Worm (Caenorhabditis elegans): Measurements from ENCODE around the gene R13H4.5.
A peak's percentile ranks its signal among the peaks of the same experiment; 100 is the strongest.

The R13H4.5 gene

DNA sequence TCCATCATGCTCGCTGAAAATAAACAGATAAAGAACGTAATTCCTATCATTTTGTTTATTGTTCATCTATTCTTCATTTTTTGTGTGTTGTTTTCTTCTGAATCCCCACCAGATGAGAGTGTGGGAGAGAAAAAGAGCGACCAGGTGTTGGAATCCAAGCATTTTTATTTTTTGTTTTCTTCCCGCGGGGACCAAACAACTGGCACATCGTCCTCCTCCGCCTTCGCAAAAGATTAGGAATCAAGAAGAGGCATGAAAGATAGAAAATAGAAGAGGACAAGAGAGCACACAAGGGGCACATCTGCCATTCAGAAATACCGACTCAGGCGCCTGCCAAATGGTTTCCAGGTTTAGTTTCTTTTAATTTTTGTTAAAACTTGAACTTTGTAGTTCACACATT lies 24.4 kb upstream of the R13H4.5 start, which contains the start of gene R13H4.2:
R13H4.2 (plus strand) TSS at position 319 of the 400 bp plus-strand sequence.
- TF ChIP-seq lir-3 (tag; optimal IDR thresholded peaks at IDR 0.05) (no peak), unc-39 (tag; optimal IDR thresholded peaks at IDR 0.05) (no peak), nhr-42 (GFP tag; IDR thresholded peaks at IDR 0.05) (no peak), pqm-1 (tag; optimal IDR thresholded peaks at IDR 0.05) (no peak), zip-2 (tag; optimal IDR thresholded peaks at IDR 0.05) (no peak), spr-1 (tag; optimal IDR thresholded peaks at IDR 0.05) (no peak), lim-7 (GFP tag; IDR thresholded peaks at IDR 0.05) (no peak), F10B5.3 (tag; optimal IDR thresholded peaks at IDR 0.05) (no peak), zfp-2 (tag; optimal IDR thresholded peaks at IDR 0.05) (no peak), dpl-1 (GFP tag; optimal IDR thresholded peaks at IDR 0.05) (no peak), pha-4 (GFP tag; IDR thresholded peaks at IDR 0.05) (no peak), pha-4 (tag; optimal IDR thresholded peaks at IDR 0.05) (no peak), dmd-8 (GFP tag; IDR thresholded peaks at IDR 0.05) (no peak), dve-1 (tag; optimal IDR thresholded peaks at IDR 0.05; ENCODE audit: insufficient read depth) (no peak), hlh-11 (tag; optimal IDR thresholded peaks at IDR 0.05) (peak; percentile 63), vab-7 (GFP tag; IDR thresholded peaks at IDR 0.05) (no peak), daf-16 (GFP tag; optimal IDR thresholded peaks at IDR 0.05) (peak in 1 of 2 experiments; percentile 96), daf-16 (tag; optimal IDR thresholded peaks at IDR 0.05) (no peak)

- TF ChIP-seq lin-13 (GFP tag; optimal IDR thresholded peaks at IDR 0.05) = no peak
- no peak for TF ChIP-seq nhr-111 (GFP tag; optimal IDR thresholded peaks at IDR 0.05)
- no peak for TF ChIP-seq lin-38 (GFP tag; IDR thresholded peaks at IDR 0.05)
- no peak for TF ChIP-seq pqm-1 (tag; optimal IDR thresholded peaks at IDR 0.05)
- TF ChIP-seq F10B5.3 (tag; optimal IDR thresholded peaks at IDR 0.05) = no peak
- TF ChIP-seq dpl-1 (GFP tag; optimal IDR thresholded peaks at IDR 0.05) = no peak
- no peak for TF ChIP-seq daf-8 (GFP tag; IDR thresholded peaks at IDR 0.05)
- no peak for TF ChIP-seq lsy-2 (tag; optimal IDR thresholded peaks at IDR 0.05)
- TF ChIP-seq aha-1 (tag) = no peak
- no peak for TF ChIP-seq lin-15B (tag; optimal IDR thresholded peaks at IDR 0.05)
- no peak for TF ChIP-seq ZK546.5 (tag; optimal IDR thresholded peaks at IDR 0.05)
- no peak for TF ChIP-seq zfp-3 (GFP tag; conservative IDR thresholded peaks at IDR 0.05)
- TF ChIP-seq ceh-32 (tag; optimal IDR thresholded peaks at IDR 0.05; ENCODE audit: poor library complexity) = no peak
- no peak for TF ChIP-seq unc-39 (tag; optimal IDR thresholded peaks at IDR 0.05)
- TF ChIP-seq lin-1 (GFP tag; IDR thresholded peaks at IDR 0.05) = no peak
Observed at ce11 chrV:11839220-11839619, 21.3 kb upstream of the R13H4.5 start, which contains the start of gene idpb-5. TSS of gene idpb-5 (plus strand) at chrV:11839520.

DNA sequence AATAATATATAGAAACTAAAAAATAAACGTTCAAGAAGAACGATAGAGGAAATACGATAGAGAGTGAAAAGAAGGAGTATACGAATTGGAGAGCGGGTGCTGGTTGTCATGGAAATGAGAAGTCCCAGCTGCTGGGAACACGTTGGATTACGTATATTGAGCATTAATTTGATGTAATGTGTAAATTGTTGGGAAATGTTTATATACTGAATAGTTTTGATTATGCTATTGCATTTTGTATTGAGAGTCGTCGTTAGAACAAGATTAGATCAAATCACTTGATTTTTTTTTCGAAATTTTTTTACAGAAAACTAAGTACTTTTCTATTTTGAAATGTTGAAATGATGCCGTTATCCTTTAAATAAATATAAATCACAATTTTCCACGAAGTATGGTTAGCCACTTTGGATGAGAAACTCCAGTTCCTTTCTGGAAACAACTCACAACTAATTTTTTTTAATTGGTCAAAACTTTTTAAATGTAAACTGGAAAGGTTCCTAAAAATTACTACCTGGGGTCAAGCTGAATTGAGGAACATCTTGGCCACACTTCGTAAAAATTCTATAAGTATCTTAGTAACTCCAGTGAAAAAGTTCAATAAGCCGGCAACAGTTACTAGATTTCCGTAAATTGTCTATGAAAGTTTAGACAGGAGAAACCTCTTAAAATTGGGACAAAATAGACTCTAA lies 16.7 kb upstream of the R13H4.5 start, which contains the start of gene nphp-4:
nphp-4 (minus strand) TSS at position 51 of the 689 bp plus-strand sequence.
- TF ChIP-seq unc-62 (GFP tag; optimal IDR thresholded peaks at IDR 0.05 in 1 of 2) (peak in 1 of 2 experiments; percentile 75), unc-62 (tag; optimal IDR thresholded peaks at IDR 0.05) (no peak), lin-29 (GFP tag; IDR thresholded peaks at IDR 0.05) (no peak)

DNA sequence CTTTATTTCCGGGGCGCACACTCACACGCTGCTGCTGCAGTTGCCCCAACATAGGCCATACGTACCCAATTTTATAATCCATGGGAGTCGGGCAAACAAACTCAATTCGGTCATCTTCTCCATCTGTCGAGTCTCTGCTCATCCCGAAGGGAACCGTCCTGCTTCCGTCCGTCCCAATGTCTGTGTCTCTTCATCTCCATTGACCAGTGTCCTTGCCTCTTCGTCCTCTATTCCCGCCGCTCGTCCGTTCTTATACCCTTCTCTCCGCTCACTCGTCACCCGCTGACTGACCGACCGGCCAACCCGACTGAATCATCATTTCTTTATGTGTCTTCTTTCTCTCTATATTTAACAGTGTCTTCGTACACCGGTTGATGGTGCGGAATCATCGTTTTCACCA lies 15.6 kb upstream of the R13H4.5 start:
- TF ChIP-seq ztf-11 (tag; optimal IDR thresholded peaks at IDR 0.05) (no peak), Y105C5A.15 (GFP tag; IDR thresholded peaks at IDR 0.05) (no peak), pha-4 (GFP tag; IDR thresholded peaks at IDR 0.05) (no peak), pha-4 (tag; optimal IDR thresholded peaks at IDR 0.05) (no peak), ztf-7 (tag; optimal IDR thresholded peaks at IDR 0.05) (no peak), nhr-28 (tag; optimal IDR thresholded peaks at IDR 0.05) (no peak), F26F4.8 (GFP tag; conservative IDR thresholded peaks at IDR 0.05) (no peak), duxl-1 (tag; optimal IDR thresholded peaks at IDR 0.05; ENCODE audit: poor library complexity) (peak; percentile 14), aha-1 (tag) (no peak), set-16 (GFP tag; IDR thresholded peaks at IDR 0.05) (peak; percentile 58), aly-2 (tag; optimal IDR thresholded peaks at IDR 0.05) (no peak), jun-1 (tag; optimal IDR thresholded peaks at IDR 0.05) (no peak), nhr-237 (tag; optimal IDR thresholded peaks at IDR 0.05) (no peak), pqm-1 (tag; optimal IDR thresholded peaks at IDR 0.05) (peak; percentile 45), rbr-2 (tag; optimal IDR thresholded peaks at IDR 0.05) (peak; percentile 23), ZK546.5 (tag; optimal IDR thresholded peaks at IDR 0.05) (no peak), dve-1 (tag; optimal IDR thresholded peaks at IDR 0.05; ENCODE audit: insufficient read depth) (no peak), unc-130 (GFP tag; optimal IDR thresholded peaks at IDR 0.05) (no peak), ces-1 (GFP tag; optimal IDR thresholded peaks at IDR 0.05) (no peak), nhr-10 (tag; optimal IDR thresholded peaks at IDR 0.05) (no peak), ZK337.2 (GFP tag; IDR thresholded peaks at IDR 0.05) (no peak), nhr-6 (tag; optimal IDR thresholded peaks at IDR 0.05) (peak; percentile 89)

All from whole organism, L4 larva.